Worm (Caenorhabditis elegans) whole organism, L4/young adult: Measurements from ENCODE around the gene col-116.

ENCODE experiments used
- W03F9.2 ChIP-seq: fragments of 150-350 bp; optimal IDR thresholded peaks from 2 replicates; lab custom pipeline; 2014; ENCODE audit warnings: missing biosample characterization, missing genetic modification characterization
- dao-5 ChIP-seq: sonication (generic microtip); optimal IDR thresholded peaks from 2 replicates; lab custom pipeline; 2016; ENCODE audit warnings: missing genotype, missing genetic modification characterization, moderate library complexity, missing compliant biosample characterization
- him-1 ChIP-seq: sonication (generic microtip); optimal IDR thresholded peaks from 2 replicates; lab custom pipeline; 2016; ENCODE audit warnings: missing genotype, missing genetic modification reagents, missing genetic modification characterization, missing compliant biosample characterization

DNA sequence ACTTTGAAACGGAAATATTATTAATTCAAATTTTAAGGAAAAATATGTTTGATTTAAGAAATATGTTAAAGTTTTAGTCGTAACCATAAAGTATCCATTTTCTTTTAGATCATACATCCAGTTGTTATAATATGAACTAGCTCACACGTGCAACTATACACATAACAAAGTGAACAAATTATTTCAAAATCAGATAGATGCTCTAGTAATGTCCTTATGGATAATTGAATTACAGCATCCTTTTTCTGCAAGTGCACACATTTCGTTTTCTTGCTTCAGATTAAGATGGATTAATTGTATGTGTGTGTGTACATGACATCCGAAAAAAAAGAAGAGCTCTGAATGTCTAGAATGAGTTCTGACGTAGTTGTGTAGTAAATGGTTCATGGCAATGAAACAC is 30.0 kb downstream of the col-116 start:
- TF ChIP-seq him-1 (tag; lab: Kevin White, UChicago) (no peak), dao-5 (tag; lab: Kevin White, UChicago) (no peak), W03F9.2 (tag; lab: Kevin White, UChicago) (no peak)
